Fruit fly (Drosophila melanogaster): ENCODE measurements around the gene Septin1.

Septin1 gene

DNA sequence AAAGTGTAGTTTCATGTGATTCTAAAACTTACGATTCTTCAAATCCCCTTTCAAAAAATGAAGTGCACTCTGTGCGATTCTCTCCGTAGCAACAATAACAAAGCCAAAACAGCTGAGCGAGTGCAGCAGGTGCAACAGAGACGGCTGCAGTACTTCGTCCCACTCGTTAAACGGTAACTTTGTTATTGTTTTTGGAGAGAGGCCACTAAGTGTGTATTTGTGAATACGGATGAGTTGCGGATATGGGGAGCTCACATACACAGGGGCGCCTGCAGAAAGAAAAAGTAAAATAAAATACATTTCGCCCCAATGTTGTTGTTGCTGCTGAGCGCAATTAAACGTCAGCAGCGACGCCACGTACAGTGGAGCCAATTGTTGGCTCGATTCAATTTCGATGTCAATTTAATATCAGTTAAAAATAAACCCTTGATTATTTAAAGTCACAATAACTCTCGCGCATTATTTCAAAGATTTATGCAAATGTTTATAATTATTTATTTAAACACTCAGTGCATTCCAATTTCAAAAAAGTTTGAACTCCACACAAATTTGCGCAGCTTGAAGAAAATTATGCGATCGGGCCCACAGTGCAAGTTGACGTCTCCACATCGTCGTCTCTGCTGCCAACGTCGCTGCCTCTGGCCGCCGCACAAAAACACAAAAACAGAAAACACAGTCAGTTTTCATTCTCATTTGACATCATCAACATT lies 9.4 kb downstream of the Septin1 start (continued):
- TF ChIP-seq nerfin-2 (GFP tag; IDR thresholded peaks at IDR 0.05; ENCODE audit: partially characterized antibody) = no peak
- peak; percentile 97 for TF ChIP-seq CG10979 (tag; optimal IDR thresholded peaks at IDR 0.05)
- TF ChIP-seq CG4328 (GFP tag; optimal IDR thresholded peaks at IDR 0.05) = peak; percentile 99
- 0 out of 3 replicates have a peak, but pooled peaks have one; percentile 30 for TF ChIP-seq CG7963 (GFP tag; IDR thresholded peaks at IDR 0.05; ENCODE audit: partially characterized antibody)
- peak; percentile 93 for TF ChIP-seq jumu (GFP tag; optimal IDR thresholded peaks at IDR 0.05)
- 0 out of 3 replicates have a peak, but pooled peaks have one; percentile 24 for TF ChIP-seq CG14860 (GFP tag; IDR thresholded peaks at IDR 0.05; ENCODE audit: partially characterized antibody)
- peak; percentile 96 for TF ChIP-seq nau (GFP tag; optimal IDR thresholded peaks at IDR 0.05)
- peak; percentile 98 for TF ChIP-seq Rfx (GFP tag; IDR thresholded peaks at IDR 0.05)
- peak; percentile 96 for TF ChIP-seq CG16815 (GFP tag; optimal IDR thresholded peaks at IDR 0.05)
- TF ChIP-seq CG8089 (GFP tag; optimal IDR thresholded peaks at IDR 0.05) = peak; percentile 92
- TF ChIP-seq CG18599 (GFP tag; optimal IDR thresholded peaks at IDR 0.05) = peak; percentile 99
- peak; percentile 81 for TF ChIP-seq da (GFP tag; optimal IDR thresholded peaks at IDR 0.05)
- TF ChIP-seq Hmx (GFP tag; optimal IDR thresholded peaks at IDR 0.05) = peak; percentile 87
- peak; percentile 88 for TF ChIP-seq Jarid2 (GFP tag; optimal IDR thresholded peaks at IDR 0.05)
- TF ChIP-seq slbo (GFP tag; IDR thresholded peaks at IDR 0.05) = peak; percentile 97
- TF ChIP-seq rib (GFP tag; IDR thresholded peaks at IDR 0.05) = peak; percentile 97
- TF ChIP-seq HLH3B (GFP tag; IDR thresholded peaks at IDR 0.05) = peak; percentile 96
- TF ChIP-seq phol (tag; optimal IDR thresholded peaks at IDR 0.05) = peak; percentile 97
- TF ChIP-seq mirr (GFP tag; optimal IDR thresholded peaks at IDR 0.05) = peak; percentile 97
- TF ChIP-seq CG7271 (tag; optimal IDR thresholded peaks at IDR 0.05) = peak; percentile 75
- peak; percentile 89; the same call in 2 of the 3 replicates for TF ChIP-seq gce (GFP tag; IDR thresholded peaks at IDR 0.05)
- peak; percentile 90 for TF ChIP-seq sim (GFP tag; IDR thresholded peaks at IDR 0.05)
- peak; percentile 93 for TF ChIP-seq trem (tag; optimal IDR thresholded peaks at IDR 0.05)
- peak; percentile 95 for TF ChIP-seq scrt (GFP tag; optimal IDR thresholded peaks at IDR 0.05)
- TF ChIP-seq ems (GFP tag; optimal IDR thresholded peaks at IDR 0.05) = peak; percentile 97
- peak; percentile 96 for TF ChIP-seq abd-A (tag; optimal IDR thresholded peaks at IDR 0.05)
- peak; percentile 72 for TF ChIP-seq Neu2 (GFP tag; optimal IDR thresholded peaks at IDR 0.05; ENCODE audit: borderline replicate concordance)
- TF ChIP-seq pros (GFP tag; optimal IDR thresholded peaks at IDR 0.05) = peak; percentile 83
- TF ChIP-seq CG4707 (GFP tag; optimal IDR thresholded peaks at IDR 0.05) = peak; percentile 99
- peak; percentile 99 for TF ChIP-seq CG2678 (tag; optimal IDR thresholded peaks at IDR 0.05)
- TF ChIP-seq Dek (tag; optimal IDR thresholded peaks at IDR 0.05) = peak; percentile 97
- TF ChIP-seq kay (GFP tag; optimal IDR thresholded peaks at IDR 0.05) = peak; percentile 94
- TF ChIP-seq Dip2 (GFP tag; IDR thresholded peaks at IDR 0.05) = peak; percentile 71
- TF ChIP-seq Spps (tag; optimal IDR thresholded peaks at IDR 0.05) = peak; percentile 90
- TF ChIP-seq CG12071 (GFP tag; optimal IDR thresholded peaks at IDR 0.05) = peak; percentile 96
- peak; percentile 93 for TF ChIP-seq NK7.1 (GFP tag; optimal IDR thresholded peaks at IDR 0.05)
- TF ChIP-seq CG11696 (GFP tag; IDR thresholded peaks at IDR 0.05) = peak; percentile 90
- TF ChIP-seq kah (GFP tag; optimal IDR thresholded peaks at IDR 0.05) = peak; percentile 95
- TF ChIP-seq chn (GFP tag; optimal IDR thresholded peaks at IDR 0.05) = peak; percentile 96
- TF ChIP-seq CG7987 (GFP tag; optimal IDR thresholded peaks at IDR 0.05) = peak; percentile 92
- peak; percentile 98 for TF ChIP-seq CG11723 (GFP tag; optimal IDR thresholded peaks at IDR 0.05)
- TF ChIP-seq usp (GFP tag; optimal IDR thresholded peaks at IDR 0.05) = no peak
- TF ChIP-seq Ssrp (tag; optimal IDR thresholded peaks at IDR 0.05) = peak; percentile 98
- peak; percentile 88 for TF ChIP-seq CG9876 (GFP tag; optimal IDR thresholded peaks at IDR 0.05)
- TF ChIP-seq bigmax (GFP tag; optimal IDR thresholded peaks at IDR 0.05) = peak; percentile 29
- TF ChIP-seq CG2712 (tag; optimal IDR thresholded peaks at IDR 0.05) = peak; percentile 97
- peak; percentile 94 for TF ChIP-seq B-H1 (GFP tag; IDR thresholded peaks at IDR 0.05)
- peak; percentile 88 for TF ChIP-seq CG17802 (tag; optimal IDR thresholded peaks at IDR 0.05)

Data from whole organism, embryonic.